Worm (Caenorhabditis elegans) whole organism, late embryonic: ENCODE data around the gene T28A11.3.

ENCODE experiments used
- K09A11.1 ChIP-seq: sonication (generic microtip); optimal IDR thresholded peaks from 2 replicates; lab custom pipeline; 2017; ENCODE audit warnings: antibody characterized with exemption, mild to moderate bottlenecking, missing genetic modification characterization, missing compliant biosample characterization; ENCODE audit not compliant: insufficient read depth
- T23F11.4 ChIP-seq: fragments of 200-800 bp; sonication (Bioruptor generic); optimal IDR thresholded peaks from 2 replicates; lab custom pipeline; 2018; ENCODE audit warnings: mild to moderate bottlenecking, missing genetic modification characterization, missing compliant biosample characterization
- Y22D7AL.16 ChIP-seq: sonication (generic microtip); optimal IDR thresholded peaks from 2 replicates; lab custom pipeline; 2016; ENCODE audit warnings: missing genetic modification characterization, missing compliant biosample characterization
- ceh-19 ChIP-seq: fragments of 200-800 bp; sonication (Bioruptor generic); optimal IDR thresholded peaks from 2 replicates; lab custom pipeline; 2018; ENCODE audit warnings: mild to moderate bottlenecking, missing genetic modification characterization, missing compliant biosample characterization
- ceh-30 ChIP-seq: fragments of 150-350 bp; optimal IDR thresholded peaks from 2 replicates; lab custom pipeline; 2014; ENCODE audit warnings: missing biosample characterization, missing genetic modification characterization
- ceh-31 ChIP-seq: sonication (generic microtip); optimal IDR thresholded peaks from 2 replicates; lab custom pipeline; 2016; ENCODE audit warnings: missing genetic modification characterization, missing compliant biosample characterization
- ceh-34 ChIP-seq: sonication (generic microtip); optimal IDR thresholded peaks from 2 replicates; lab custom pipeline; 2016; ENCODE audit warnings: mild to moderate bottlenecking, missing genetic modification characterization, missing compliant biosample characterization
- ceh-9 ChIP-seq: sonication (generic microtip); optimal IDR thresholded peaks from 2 replicates; lab custom pipeline; 2016; ENCODE audit warnings: mild to moderate bottlenecking, missing genetic modification characterization, inconsistent platforms, missing compliant biosample characterization
- ets-4 ChIP-seq: sonication (generic microtip); optimal IDR thresholded peaks from 2 replicates; lab custom pipeline; 2016; ENCODE audit warnings: missing genetic modification characterization, missing compliant biosample characterization
- fax-1 ChIP-seq: sonication (generic microtip); optimal IDR thresholded peaks from 2 replicates; lab custom pipeline; 2016; ENCODE audit warnings: missing genotype, missing genetic modification characterization, missing compliant biosample characterization
- fkh-10 ChIP-seq: fragments of 150-350 bp; optimal IDR thresholded peaks from 2 replicates; lab custom pipeline; 2014; ENCODE audit warnings: missing biosample characterization, missing genetic modification reagents, missing genetic modification characterization
- hlh-13 ChIP-seq: fragments of 200-800 bp; sonication (Bioruptor generic); optimal IDR thresholded peaks from 2 replicates; lab custom pipeline; 2018; ENCODE audit warnings: mild to moderate bottlenecking, missing genetic modification characterization, missing compliant biosample characterization
- hlh-15 ChIP-seq: sonication (generic microtip); optimal IDR thresholded peaks from 2 replicates; lab custom pipeline; 2016; ENCODE audit warnings: missing genetic modification characterization, missing compliant biosample characterization
- hlh-30 ChIP-seq: sonication (generic microtip); optimal IDR thresholded peaks from 2 replicates; lab custom pipeline; 2017; ENCODE audit warnings: antibody characterized with exemption, missing genetic modification characterization, missing compliant biosample characterization; ENCODE audit not compliant: insufficient read depth
- hlh-8 ChIP-seq: sonication (generic microtip); optimal IDR thresholded peaks from 2 replicates; lab custom pipeline; 2016; ENCODE audit warnings: missing genotype, missing genetic modification characterization, missing compliant biosample characterization
- nfya-1 ChIP-seq: sonication (generic microtip); optimal IDR thresholded peaks from 2 replicates; lab custom pipeline; 2017; ENCODE audit warnings: missing genetic modification characterization, mild to moderate bottlenecking, missing compliant biosample characterization, antibody characterized with exemption, moderate library complexity
- nhr-232 ChIP-seq: sonication (generic microtip); optimal IDR thresholded peaks from 2 replicates; lab custom pipeline; 2016; ENCODE audit warnings: missing genetic modification characterization, missing compliant biosample characterization
- pag-3 ChIP-seq: sonication (generic microtip); optimal IDR thresholded peaks from 2 replicates; lab custom pipeline; 2016; ENCODE audit warnings: missing compliant biosample characterization, missing genetic modification characterization, borderline replicate concordance
- pat-9 ChIP-seq: fragments of 200-800 bp; sonication (Bioruptor generic); optimal IDR thresholded peaks from 2 replicates; lab custom pipeline; 2018; ENCODE audit warnings: mild to moderate bottlenecking, missing genetic modification characterization, moderate library complexity, missing compliant biosample characterization
- pax-1 ChIP-seq: fragments of 150-350 bp; optimal IDR thresholded peaks from 2 replicates; lab custom pipeline; 2014; ENCODE audit warnings: missing biosample characterization, missing genetic modification characterization
- pha-2 ChIP-seq: sonication (generic microtip); optimal IDR thresholded peaks from 2 replicates; lab custom pipeline; 2017; ENCODE audit warnings: mild to moderate bottlenecking, missing genetic modification characterization, missing compliant biosample characterization
- pha-4 ChIP-seq: fragments of 150-350 bp; optimal IDR thresholded peaks from 2 replicates; lab custom pipeline; 2018; ENCODE audit warnings: missing biosample characterization, missing genetic modification reagents, missing genetic modification characterization
- pqm-1 ChIP-seq: sonication (generic microtip); optimal IDR thresholded peaks from 2 replicates; lab custom pipeline; 2016; ENCODE audit warnings: missing genetic modification characterization, missing compliant biosample characterization
- pros-1 ChIP-seq: fragments of 150-350 bp; optimal IDR thresholded peaks from 2 replicates; lab custom pipeline; 2014; ENCODE audit warnings: missing biosample characterization, missing genetic modification reagents, missing genetic modification characterization
- ref-2 ChIP-seq: sonication (generic microtip); optimal IDR thresholded peaks from 2 replicates; lab custom pipeline; 2016; ENCODE audit warnings: missing genetic modification characterization, missing compliant biosample characterization
- rnt-1 ChIP-seq: sonication (generic microtip); optimal IDR thresholded peaks from 2 replicates; lab custom pipeline; 2016; ENCODE audit warnings: missing genetic modification characterization, missing compliant biosample characterization
- sox-4 ChIP-seq: sonication (generic microtip); optimal IDR thresholded peaks from 2 replicates; lab custom pipeline; 2017; ENCODE audit warnings: mild to moderate bottlenecking, missing genetic modification characterization, inconsistent platforms, missing compliant biosample characterization
- syd-9 ChIP-seq: sonication (generic microtip); optimal IDR thresholded peaks from 2 replicates; lab custom pipeline; 2016; ENCODE audit warnings: mild to moderate bottlenecking, missing genetic modification characterization, moderate library complexity, missing compliant biosample characterization
- ttx-3 ChIP-seq: sonication (generic microtip); optimal IDR thresholded peaks from 2 replicates; lab custom pipeline; 2016; ENCODE audit warnings: missing genetic modification reagents, missing genetic modification characterization, missing compliant biosample characterization
- unc-3 ChIP-seq, 2 experiments: fragments of 200-800 bp in 1 of 2; sonication (Bioruptor generic) in 1 of 2; sonication (generic microtip) in 1 of 2; conservative IDR thresholded peaks in 1 of 2; optimal IDR thresholded peaks in 1 of 2; 2 replicates each; pipeline versions ENCODE4 v1.3.6 to Lab custom; 2016 to 2022; ENCODE audit warnings: missing compliant biosample characterization in 2 of 2, missing genetic modification characterization in 2 of 2, missing genetic modification reagents in 1 of 2
- unc-42 ChIP-seq: sonication (generic microtip); optimal IDR thresholded peaks from 2 replicates; lab custom pipeline; 2016; ENCODE audit warnings: missing genotype, missing genetic modification characterization, missing compliant biosample characterization
- unc-86 ChIP-seq: sonication (generic microtip); optimal IDR thresholded peaks from 2 replicates; lab custom pipeline; 2016; ENCODE audit warnings: missing genetic modification characterization, missing compliant biosample characterization

The T28A11.3 gene

ce11 chrV:3247515-3247914 is 27.6 kb upstream of the T28A11.3 start, which contains the start of gene srj-8:
srj-8 (plus strand) TSS chrV:3247815.
- TF ChIP-seq syd-9 (tag; lab: Kevin White, UChicago) (no peak), nfya-1 (no peak), fax-1 (no peak), pha-4 (no peak), unc-42 (no peak)

- no peak for TF ChIP-seq Y22D7AL.16 (tag; lab: Kevin White, UChicago)
- no peak for TF ChIP-seq hlh-30 (tag; lab: Kevin White, UChicago)
- no peak for TF ChIP-seq ets-4 (tag; lab: Kevin White, UChicago)
Measured at ce11 chrV:3250153-3250552, 25.0 kb upstream of the T28A11.3 start, which contains the start of gene T28A11.13. T28A11.13 (minus strand) TSS chrV:3250253.

ce11 chrV:3256051-3256450 is 19.1 kb upstream of the T28A11.3 start, which contains the start of gene srt-63:
srt-63 (minus strand) TSS chrV:3256151.
- no peak for TF ChIP-seq ceh-9 (tag; lab: Kevin White, UChicago)
- no peak for TF ChIP-seq sox-4 (tag; lab: Kevin White, UChicago)
- TF ChIP-seq unc-42: no peak
- TF ChIP-seq unc-3 (GFP tag; conservative IDR thresholded peaks at IDR 0.05; lab: Robert Waterston, UW): no peak
- no peak for TF ChIP-seq unc-3 (tag; optimal IDR thresholded peaks at IDR 0.05; lab: Kevin White, UChicago)
- no peak for TF ChIP-seq ceh-34 (tag; lab: Kevin White, UChicago)

ce11 chrV:3256809-3257208 is 18.3 kb upstream of the T28A11.3 start:
- TF ChIP-seq hlh-8 (tag; lab: Kevin White, UChicago) (peak; percentile 30), hlh-15 (tag; lab: Kevin White, UChicago) (no peak), ceh-19 (GFP tag; lab: Kevin White, UChicago) (no peak), hlh-30 (tag; lab: Kevin White, UChicago) (peak; percentile 37), pax-1 (tag; lab: Kevin White, UChicago) (no peak), unc-42 (no peak)

- TF ChIP-seq nfya-1 (no peak), unc-86 (tag; lab: Kevin White, UChicago) (no peak), nhr-232 (tag; lab: Kevin White, UChicago) (no peak), pha-2 (no peak), ceh-31 (tag; lab: Kevin White, UChicago) (no peak), hlh-13 (no peak), K09A11.1 (tag; lab: Kevin White, UChicago) (no peak), ref-2 (no peak), hlh-15 (tag; lab: Kevin White, UChicago) (no peak), ceh-30 (tag; lab: Kevin White, UChicago) (no peak), fkh-10 (GFP tag; lab: Kevin White, UChicago) (no peak), ttx-3 (tag; lab: Kevin White, UChicago) (no peak), pros-1 (tag; lab: Kevin White, UChicago) (no peak), pag-3 (tag; lab: Kevin White, UChicago) (no peak), T23F11.4 (GFP tag; lab: Kevin White, UChicago) (no peak), rnt-1 (tag; lab: Kevin White, UChicago) (no peak), pqm-1 (tag; lab: Kevin White, UChicago) (no peak), hlh-8 (tag; lab: Kevin White, UChicago) (no peak), pat-9 (tag; lab: Kevin White, UChicago) (no peak), unc-42 (no peak)
Measured at ce11 chrV:3257277-3257676, 17.9 kb upstream of the T28A11.3 start, which contains the start of gene T28A11.22. T28A11.22 (plus strand) TSS chrV:3257577.
